Worm (Caenorhabditis elegans) whole organism, young adult: ENCODE results near the gene srz-32.

Source experiments
- Y53F4B.3 ChIP-seq: fragments of 200-800 bp; sonication (Bioruptor generic); IDR thresholded peaks from 2 replicates; pipeline ENCODE4 v1.3.6; 2022; ENCODE audit warnings: missing genetic modification reagents, missing genetic modification characterization, missing compliant biosample characterization
- ets-4 ChIP-seq: fragments of 200-800 bp; sonication (Bioruptor generic); optimal IDR thresholded peaks from 2 replicates; lab custom pipeline; 2018; ENCODE audit warnings: mild to moderate bottlenecking, missing genetic modification characterization, missing compliant biosample characterization
- lin-40 ChIP-seq: sonication (generic microtip); optimal IDR thresholded peaks from 2 replicates; lab custom pipeline; 2016; ENCODE audit warnings: missing genetic modification characterization, mild to moderate bottlenecking, missing compliant biosample characterization, missing genotype, missing genetic modification reagents
- madf-10 ChIP-seq: sonication (generic microtip); optimal IDR thresholded peaks from 2 replicates; lab custom pipeline; 2016; ENCODE audit warnings: mild to moderate bottlenecking, missing genetic modification characterization, missing compliant biosample characterization
- sptf-2 ChIP-seq: fragments of 200-800 bp; sonication (Bioruptor generic); optimal IDR thresholded peaks from 2 replicates; lab custom pipeline; 2018; ENCODE audit warnings: mild to moderate bottlenecking, missing genetic modification characterization, missing compliant biosample characterization
- unc-130 ChIP-seq: sonication (generic microtip); optimal IDR thresholded peaks from 2 replicates; lab custom pipeline; 2016; ENCODE audit warnings: missing genetic modification reagents, missing genetic modification characterization, missing compliant biosample characterization

DNA sequence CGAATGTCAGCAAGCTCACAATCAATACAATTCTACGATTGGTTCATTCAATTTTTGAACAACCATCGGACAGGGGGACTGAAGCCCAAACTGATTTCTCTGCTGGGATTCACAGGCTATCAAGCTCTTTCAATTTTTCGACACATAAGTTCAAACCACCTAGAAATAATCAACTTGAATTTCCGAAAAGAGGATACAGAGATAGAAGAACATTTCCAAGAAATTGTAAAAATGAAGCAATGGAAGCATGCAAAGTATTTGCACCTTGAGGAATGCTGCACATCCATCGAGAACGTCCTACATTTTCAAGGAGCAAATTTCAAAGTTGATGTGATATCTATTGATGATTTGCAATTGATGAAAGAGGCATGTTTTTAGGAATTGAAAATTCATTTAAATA lies 31.6 kb downstream of the srz-32 start:
- TF ChIP-seq ets-4 (GFP tag; lab: Kevin White, UChicago), result no peak
- no peak for TF ChIP-seq lin-40 (tag; lab: Kevin White, UChicago)
- TF ChIP-seq madf-10 (tag; lab: Kevin White, UChicago), result no peak
- TF ChIP-seq sptf-2, result no peak
- TF ChIP-seq unc-130 (GFP tag; lab: Kevin White, UChicago), result no peak
- no peak for TF ChIP-seq Y53F4B.3 (GFP tag; lab: Robert Waterston, UW)
